Fruit fly (Drosophila melanogaster): ENCODE measurements around the gene eIF1A.

eIF1A gene

DNA sequence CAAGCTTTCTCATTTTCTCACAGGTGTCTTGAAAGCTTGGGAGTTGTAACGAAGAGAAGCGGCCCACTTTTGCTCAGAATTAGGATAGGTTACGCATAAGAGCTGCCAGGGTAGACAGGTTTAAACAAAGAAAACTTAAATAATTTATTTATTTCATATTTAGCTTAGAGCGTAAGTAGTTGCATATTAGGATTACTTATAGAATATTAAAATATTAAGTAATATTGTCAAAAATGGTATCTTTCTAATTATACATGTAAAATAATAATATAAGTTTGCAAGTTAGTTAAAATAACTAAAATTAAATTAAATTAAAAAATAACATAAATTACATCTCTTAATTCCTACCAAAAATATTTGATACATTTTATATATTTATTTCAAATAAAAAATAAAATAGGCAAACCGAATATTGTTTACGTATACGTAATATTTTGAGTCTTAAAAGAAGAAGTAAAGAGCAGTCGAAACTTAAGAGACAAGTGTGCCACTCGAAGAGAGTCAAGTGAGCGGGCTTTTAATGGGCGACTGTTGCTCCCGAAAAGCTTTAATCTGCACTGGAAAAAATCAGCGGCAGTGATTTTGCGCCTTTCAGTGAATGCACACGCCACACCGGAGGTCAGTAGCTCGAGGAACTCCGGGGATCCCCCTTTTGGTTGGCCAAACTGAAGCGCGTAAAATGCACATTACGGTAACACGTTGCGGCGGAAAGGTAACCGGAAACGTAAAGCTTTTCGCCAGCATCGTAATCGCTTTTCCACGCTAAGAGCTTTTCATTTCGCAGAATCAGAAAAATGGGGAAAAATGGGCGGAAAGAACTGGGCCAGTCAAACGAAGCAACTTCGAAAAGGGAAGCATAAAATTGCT is 40.6 kb downstream of the eIF1A start (continued):
- TF ChIP-seq MBD-R2 (GFP tag; IDR thresholded peaks at IDR 0.05) = peak; percentile 21; the same call in 1 of the 2 replicates
- TF ChIP-seq CG1529 (GFP tag; optimal IDR thresholded peaks at IDR 0.05) = no peak
- TF ChIP-seq CG10267 (tag; optimal IDR thresholded peaks at IDR 0.05) = no peak
- TF ChIP-seq Ssrp (tag; optimal IDR thresholded peaks at IDR 0.05) = no peak
- TF ChIP-seq CG12219 (GFP tag; optimal IDR thresholded peaks at IDR 0.05) = no peak
- no peak for TF ChIP-seq maf-S (GFP tag; optimal IDR thresholded peaks at IDR 0.05)
- TF ChIP-seq Dll (GFP tag; IDR thresholded peaks at IDR 0.05; ENCODE audit: partially characterized antibody) = no peak
- no peak for TF ChIP-seq odd (GFP tag; optimal IDR thresholded peaks at IDR 0.05)
- TF ChIP-seq CG1603 (tag; optimal IDR thresholded peaks at IDR 0.05) = peak; percentile 28
- TF ChIP-seq sisA (GFP tag; IDR thresholded peaks at IDR 0.05) = peak; percentile 48
- no peak for TF ChIP-seq gro (GFP tag; optimal IDR thresholded peaks at IDR 0.05)
- TF ChIP-seq ind (GFP tag; optimal IDR thresholded peaks at IDR 0.05) = peak; percentile 31
- no peak for TF ChIP-seq Fer2 (tag; optimal IDR thresholded peaks at IDR 0.05)
- TF ChIP-seq bigmax (GFP tag; optimal IDR thresholded peaks at IDR 0.05) = no peak
- no peak for TF ChIP-seq az2 (GFP tag; optimal IDR thresholded peaks at IDR 0.05)
- no peak for TF ChIP-seq CG7786 (GFP tag; optimal IDR thresholded peaks at IDR 0.05)
- TF ChIP-seq BEAF-32 (GFP tag; optimal IDR thresholded peaks at IDR 0.05) = no peak
- no peak for TF ChIP-seq cad (GFP tag; optimal IDR thresholded peaks at IDR 0.05)
- no peak for TF ChIP-seq Spps (tag; optimal IDR thresholded peaks at IDR 0.05)
- no peak for TF ChIP-seq usp (GFP tag; optimal IDR thresholded peaks at IDR 0.05)
- no peak for TF ChIP-seq CG8290 (GFP tag; optimal IDR thresholded peaks at IDR 0.05)
- peak in 1 of 2 experiments; percentile 66 for TF ChIP-seq CG8290 (tag; optimal IDR thresholded peaks at IDR 0.05)
- peak; percentile 43; the same call in 1 of the 2 replicates for TF ChIP-seq E2f1 (GFP tag; IDR thresholded peaks at IDR 0.05)
- TF ChIP-seq CG13296 (GFP tag; optimal IDR thresholded peaks at IDR 0.05) = no peak
- peak; percentile 40 for TF ChIP-seq CG9932 (GFP tag; IDR thresholded peaks at IDR 0.05)
- TF ChIP-seq peb (GFP tag; IDR thresholded peaks at IDR 0.05) = no peak
- peak; percentile 41; the same call in 1 of the 2 replicates for TF ChIP-seq CG31224 (GFP tag; IDR thresholded peaks at IDR 0.05)
- no peak for TF ChIP-seq CG10209 (GFP tag; optimal IDR thresholded peaks at IDR 0.05)
- TF ChIP-seq CG5953 (GFP tag; IDR thresholded peaks at IDR 0.05) = 0 out of 2 replicates have a peak, but pooled peaks have one; percentile 4
- 0 out of 3 replicates have a peak, but pooled peaks have one; percentile 44 for TF ChIP-seq CG3726 (GFP tag; IDR thresholded peaks at IDR 0.05)
- peak; percentile 36 for TF ChIP-seq lilli (GFP tag; optimal IDR thresholded peaks at IDR 0.05)
- peak; percentile 45; the same call in 1 of the 2 replicates for TF ChIP-seq CG17328 (GFP tag; IDR thresholded peaks at IDR 0.05)
- TF ChIP-seq Hmr (GFP tag; optimal IDR thresholded peaks at IDR 0.05) = peak; percentile 45
- TF ChIP-seq sens (GFP tag) = peak; percentile 82
- TF ChIP-seq Dbx (GFP tag; IDR thresholded peaks at IDR 0.05) = peak; percentile 43; the same call in 1 of the 3 replicates
- peak; percentile 74 for TF ChIP-seq CG9437 (GFP tag; optimal IDR thresholded peaks at IDR 0.05)
- peak; percentile 0 for TF ChIP-seq CHES-1-like (GFP tag; optimal IDR thresholded peaks at IDR 0.05)
- no peak for TF ChIP-seq CG14965 (GFP tag; optimal IDR thresholded peaks at IDR 0.05; ENCODE audit: borderline replicate concordance)
- TF ChIP-seq CG18619 (GFP tag; optimal IDR thresholded peaks at IDR 0.05) = no peak
- no peak for TF ChIP-seq CG4282 (GFP tag; optimal IDR thresholded peaks at IDR 0.05)
- TF ChIP-seq CG10274 (GFP tag; optimal IDR thresholded peaks at IDR 0.05) = no peak
- peak; percentile 18 for TF ChIP-seq CG1792 (GFP tag; optimal IDR thresholded peaks at IDR 0.05)
- TF ChIP-seq sug (tag; optimal IDR thresholded peaks at IDR 0.05) = no peak
- no peak for TF ChIP-seq prd (optimal IDR thresholded peaks at IDR 0.05)
- 0 out of 3 replicates have a peak, but pooled peaks have one; percentile 39 for TF ChIP-seq prd (GFP tag; IDR thresholded peaks at IDR 0.05)
- no peak for TF ChIP-seq BtbVII (GFP tag; optimal IDR thresholded peaks at IDR 0.05)
- TF ChIP-seq sc (optimal IDR thresholded peaks at IDR 0.05) = no peak
- TF ChIP-seq sc (GFP tag; optimal IDR thresholded peaks at IDR 0.05) = no peak
- TF ChIP-seq hth (optimal IDR thresholded peaks at IDR 0.05) = no peak
- TF ChIP-seq dmrt11E (tag; optimal IDR thresholded peaks at IDR 0.05) = no peak
- no peak for TF ChIP-seq ab (GFP tag; optimal IDR thresholded peaks at IDR 0.05)
